Fruit fly (Drosophila melanogaster) whole organism, embryonic: ENCODE measurements around the gene Naa20A.

ENCODE experiments used
- Atf3 ChIP-seq: fragments of 200-800 bp; sonication (Bioruptor generic); optimal IDR thresholded peaks from 3 replicates; lab custom pipeline; 2016; ENCODE audit warnings: missing biosample characterization, missing genetic modification characterization
- Awh ChIP-seq: fragments of 200-800 bp; sonication (Bioruptor generic); IDR thresholded peaks from 2 replicates; pipeline ENCODE4, ENCODE4 v1.3.6; 2022; ENCODE audit warnings: missing biosample characterization, missing genetic modification characterization
- Bgb ChIP-seq: fragments of 200-800 bp; sonication (Bioruptor generic); IDR thresholded peaks from 2 replicates; pipeline ENCODE4 v1.3.6; 2022; ENCODE audit warnings: missing biosample characterization, missing genetic modification characterization; ENCODE audit not compliant: partially characterized antibody
- BtbVII ChIP-seq: fragments of 200-800 bp; sonication (Bioruptor generic); optimal IDR thresholded peaks from 3 replicates; lab custom pipeline; 2017; ENCODE audit warnings: missing biosample characterization, mild to moderate bottlenecking, missing genetic modification characterization
- CG11085 ChIP-seq: fragments of 200-800 bp; sonication (Bioruptor generic); IDR thresholded peaks from 2 replicates; pipeline ENCODE4 v1.3.6; 2022; ENCODE audit warnings: missing biosample characterization, missing genetic modification characterization
- CG12155 ChIP-seq: fragments of 200-800 bp; sonication (Bioruptor generic); optimal IDR thresholded peaks from 3 replicates; lab custom pipeline; 2016; ENCODE audit warnings: missing biosample characterization, missing genetic modification characterization
- CG12391 ChIP-seq: fragments of 200-800 bp; sonication (Bioruptor generic); optimal IDR thresholded peaks from 3 replicates; lab custom pipeline; 2018; ENCODE audit warnings: missing biosample characterization, mild to moderate bottlenecking, missing genetic modification characterization, moderate library complexity
- CG13287 ChIP-seq: fragments of 200-800 bp; sonication (Bioruptor generic); IDR thresholded peaks from 2 replicates; pipeline ENCODE4 v1.3.6; 2022; ENCODE audit warnings: missing biosample characterization, missing genetic modification characterization; ENCODE audit not compliant: partially characterized antibody
- CG16813 ChIP-seq: fragments of 200-800 bp; sonication (Bioruptor generic); IDR thresholded peaks from 3 replicates; pipeline ENCODE4 v1.3.6; 2022; ENCODE audit warnings: missing biosample characterization, missing genetic modification characterization; ENCODE audit not compliant: partially characterized antibody
- CG17328 ChIP-seq: fragments of 200-800 bp; sonication (Bioruptor generic); IDR thresholded peaks from 2 replicates; pipeline ENCODE4 v1.3.6; 2022; ENCODE audit warnings: missing biosample characterization, missing genetic modification characterization
- CG17912 ChIP-seq: fragments of 200-800 bp; sonication (Bioruptor generic); optimal IDR thresholded peaks from 2 replicates; lab custom pipeline; 2018; ENCODE audit warnings: missing biosample characterization, mild to moderate bottlenecking, missing genetic modification characterization
- CG31441 ChIP-seq: fragments of 200-800 bp; sonication (Bioruptor generic); IDR thresholded peaks from 2 replicates; pipeline ENCODE4 v1.3.6; 2022; ENCODE audit warnings: missing biosample characterization, missing genetic modification characterization
- CG3281 ChIP-seq: fragments of 200-800 bp; sonication (Bioruptor generic); optimal IDR thresholded peaks from 3 replicates; lab custom pipeline; 2017; ENCODE audit warnings: missing biosample characterization, mild to moderate bottlenecking, missing genetic modification characterization
- CG33557 ChIP-seq: fragments of 200-800 bp; sonication (Bioruptor generic); optimal IDR thresholded peaks from 2 replicates; lab custom pipeline; 2019; ENCODE audit warnings: missing biosample characterization, mild to moderate bottlenecking, missing genetic modification characterization, moderate library complexity
- CG3726 ChIP-seq: fragments of 200-800 bp; sonication (Bioruptor generic); IDR thresholded peaks from 3 replicates; pipeline ENCODE4, ENCODE4 v1.3.6; 2022; ENCODE audit warnings: missing biosample characterization, missing genetic modification characterization
- CG3847 ChIP-seq: fragments of 200-800 bp; sonication (Bioruptor generic); IDR thresholded peaks from 2 replicates; pipeline ENCODE4 v1.3.6; 2022; ENCODE audit warnings: missing biosample characterization, missing genetic modification characterization
- CG4282 ChIP-seq: fragments of 200-800 bp; sonication (Bioruptor generic); optimal IDR thresholded peaks from 2 replicates; lab custom pipeline; 2016; ENCODE audit warnings: missing biosample characterization, missing genetic modification characterization
- CG6654 ChIP-seq: fragments of 200-800 bp; sonication (Bioruptor generic); optimal IDR thresholded peaks from 2 replicates; lab custom pipeline; 2017; ENCODE audit warnings: missing biosample characterization, mild to moderate bottlenecking, missing genetic modification characterization
- CG7963 ChIP-seq: fragments of 200-800 bp; sonication (Bioruptor generic); IDR thresholded peaks from 3 replicates; pipeline ENCODE4 v1.3.6; 2022; ENCODE audit warnings: missing biosample characterization, missing genetic modification characterization; ENCODE audit not compliant: partially characterized antibody
- CG9727 ChIP-seq: fragments of 200-800 bp; sonication (Bioruptor generic); optimal IDR thresholded peaks from 3 replicates; lab custom pipeline; 2017; ENCODE audit warnings: missing biosample characterization, mild to moderate bottlenecking, missing genetic modification characterization
- CG9932 ChIP-seq: fragments of 200-800 bp; sonication (Bioruptor generic); IDR thresholded peaks from 2 replicates; pipeline ENCODE4 v1.3.6; 2022; ENCODE audit warnings: missing biosample characterization, missing genetic modification characterization
- Dip2 ChIP-seq: fragments of 200-800 bp; sonication (Bioruptor generic); IDR thresholded peaks from 2 replicates; pipeline ENCODE4 v1.3.6; 2022; ENCODE audit warnings: missing biosample characterization, missing genetic modification characterization
- Gsc ChIP-seq: fragments of 200-800 bp; sonication (Bioruptor generic); IDR thresholded peaks from 2 replicates; pipeline ENCODE4 v1.3.6; 2022; ENCODE audit warnings: missing biosample characterization, missing genetic modification characterization
- H15 ChIP-seq: fragments of 200-800 bp; sonication (Bioruptor generic); IDR thresholded peaks from 3 replicates; pipeline ENCODE4 v1.3.6; 2022; ENCODE audit warnings: missing biosample characterization, missing genetic modification characterization
- H2.0 ChIP-seq: fragments of 200-800 bp; sonication (Bioruptor generic); IDR thresholded peaks from 2 replicates; pipeline ENCODE4 v1.3.6; 2022; ENCODE audit warnings: missing biosample characterization, missing genetic modification characterization
- Hr39 ChIP-seq: fragments of >200 bp; optimal IDR thresholded peaks from 2 replicates; lab custom pipeline; 2017
- Hr51 ChIP-seq, 2 experiments: fragments of 200-800 bp; sonication (Bioruptor generic); optimal IDR thresholded peaks; 2 replicates in 1 of 2; 3 replicates in 1 of 2; lab custom pipeline; 2016 to 2018; ENCODE audit warnings: missing biosample characterization in 2 of 2, missing genetic modification characterization in 2 of 2, mild to moderate bottlenecking in 1 of 2, moderate library complexity in 1 of 2
- Nf-YC ChIP-seq: fragments of 200-800 bp; optimal IDR thresholded peaks from 3 replicates; lab custom pipeline; 2019; ENCODE audit warnings: missing biosample characterization, mild to moderate bottlenecking, missing genetic modification characterization, moderate library complexity
- PHDP ChIP-seq: fragments of 200-800 bp; sonication (Bioruptor generic); optimal IDR thresholded peaks from 3 replicates; lab custom pipeline; 2018; ENCODE audit warnings: missing biosample characterization, mild to moderate bottlenecking, missing genetic modification characterization, moderate library complexity
- Sin3A ChIP-seq: fragments of >200 bp; optimal IDR thresholded peaks from 2 replicates; lab custom pipeline; 2018
- YL-1 ChIP-seq: fragments of 200-800 bp; sonication (Bioruptor generic); optimal IDR thresholded peaks from 3 replicates; lab custom pipeline; 2017; ENCODE audit warnings: missing biosample characterization, mild to moderate bottlenecking, missing genetic modification characterization
- ash1 ChIP-seq: fragments of 200-800 bp; sonication (Bioruptor generic); optimal IDR thresholded peaks from 2 replicates; lab custom pipeline; 2018; ENCODE audit warnings: missing biosample characterization, mild to moderate bottlenecking, missing genetic modification characterization
- bigmax ChIP-seq: fragments of 200-800 bp; sonication (Bioruptor generic); optimal IDR thresholded peaks from 2 replicates; lab custom pipeline; 2018; ENCODE audit warnings: missing biosample characterization, mild to moderate bottlenecking, missing genetic modification characterization
- bowl ChIP-seq: fragments of 200-800 bp; sonication (Bioruptor generic); IDR thresholded peaks from 2 replicates; pipeline ENCODE4 v1.3.6; 2022; ENCODE audit warnings: missing biosample characterization, missing genetic modification characterization
- br ChIP-seq: fragments of >200 bp; optimal IDR thresholded peaks from 2 replicates; lab custom pipeline; 2017
- crp ChIP-seq, 2 experiments: fragments of 200-800 bp; sonication (Bioruptor generic); optimal IDR thresholded peaks; 2 replicates in 1 of 2; 3 replicates in 1 of 2; lab custom pipeline; 2017; ENCODE audit warnings: missing biosample characterization in 2 of 2, missing genetic modification characterization in 2 of 2, mild to moderate bottlenecking in 1 of 2, moderate library complexity in 1 of 2
- fru ChIP-seq: fragments of >200 bp; optimal IDR thresholded peaks from 2 replicates; lab custom pipeline; 2017
- kah ChIP-seq: fragments of 200-800 bp; sonication (Bioruptor generic); optimal IDR thresholded peaks from 2 replicates; lab custom pipeline; 2018; ENCODE audit warnings: missing biosample characterization, mild to moderate bottlenecking, missing genetic modification characterization
- klu ChIP-seq: fragments of 200-800 bp; sonication (Bioruptor generic); IDR thresholded peaks from 2 replicates; pipeline ENCODE4 v1.3.6; 2022; ENCODE audit warnings: missing biosample characterization, missing genetic modification characterization
- odd ChIP-seq: fragments of 200-800 bp; sonication (Bioruptor generic); optimal IDR thresholded peaks from 2 replicates; lab custom pipeline; 2017; ENCODE audit warnings: missing biosample characterization, mild to moderate bottlenecking, missing genetic modification characterization
- pita ChIP-seq: fragments of 200-800 bp; sonication (Bioruptor generic); optimal IDR thresholded peaks from 2 replicates; lab custom pipeline; 2017; ENCODE audit warnings: missing biosample characterization, mild to moderate bottlenecking, missing genetic modification characterization
- psq ChIP-seq: fragments of 200-800 bp; sonication (Bioruptor generic); optimal IDR thresholded peaks from 2 replicates; lab custom pipeline; 2017; ENCODE audit warnings: missing biosample characterization, missing genetic modification characterization
- repo ChIP-seq: fragments of 200-800 bp; sonication (Bioruptor generic); optimal IDR thresholded peaks from 2 replicates; lab custom pipeline; 2016; ENCODE audit warnings: missing biosample characterization, missing genetic modification characterization
- ro ChIP-seq: fragments of 200-800 bp; sonication (Bioruptor generic); IDR thresholded peaks from 2 replicates; pipeline ENCODE4 v1.3.6; 2022; ENCODE audit warnings: missing biosample characterization, missing genetic modification characterization
- schlank ChIP-seq: fragments of 200-800 bp; sonication (Bioruptor generic); optimal IDR thresholded peaks from 2 replicates; lab custom pipeline; 2018; ENCODE audit warnings: missing biosample characterization, mild to moderate bottlenecking, missing genetic modification characterization
- so ChIP-seq: fragments of 200-800 bp; sonication (Bioruptor generic); IDR thresholded peaks from 3 replicates; pipeline ENCODE4 v1.3.6; 2022; ENCODE audit warnings: missing biosample characterization, missing genetic modification characterization
- tin ChIP-seq: fragments of 200-800 bp; sonication (Bioruptor generic); optimal IDR thresholded peaks from 3 replicates; lab custom pipeline; 2016; ENCODE audit warnings: missing biosample characterization, missing genetic modification characterization
- tna ChIP-seq: fragments of 200-800 bp; sonication (Bioruptor generic); IDR thresholded peaks from 2 replicates; pipeline ENCODE4 v1.3.6; 2022; ENCODE audit warnings: missing biosample characterization, missing genetic modification characterization; ENCODE audit not compliant: partially characterized antibody
- toy ChIP-seq: fragments of 200-800 bp; sonication (Bioruptor generic); IDR thresholded peaks from 2 replicates; pipeline ENCODE4 v1.3.6; 2022; ENCODE audit warnings: missing biosample characterization, missing genetic modification characterization
- trh ChIP-seq: fragments of 200-800 bp; sonication (Bioruptor generic); optimal IDR thresholded peaks from 2 replicates; lab custom pipeline; 2016; ENCODE audit warnings: missing biosample characterization, missing genetic modification characterization
- unpg ChIP-seq: fragments of 200-800 bp; sonication (Bioruptor generic); optimal IDR thresholded peaks from 3 replicates; lab custom pipeline; 2018; ENCODE audit warnings: missing biosample characterization, mild to moderate bottlenecking, missing genetic modification characterization, moderate library complexity
- z ChIP-seq: fragments of 200-800 bp; sonication (Bioruptor generic); IDR thresholded peaks from 3 replicates; pipeline ENCODE4 v1.3.6; 2022; ENCODE audit warnings: missing biosample characterization, missing genetic modification characterization
- zen ChIP-seq: fragments of 200-800 bp; sonication (Bioruptor generic); optimal IDR thresholded peaks from 3 replicates; lab custom pipeline; 2018; ENCODE audit warnings: missing biosample characterization, mild to moderate bottlenecking, missing genetic modification characterization, moderate library complexity

Naa20A gene

DNA sequence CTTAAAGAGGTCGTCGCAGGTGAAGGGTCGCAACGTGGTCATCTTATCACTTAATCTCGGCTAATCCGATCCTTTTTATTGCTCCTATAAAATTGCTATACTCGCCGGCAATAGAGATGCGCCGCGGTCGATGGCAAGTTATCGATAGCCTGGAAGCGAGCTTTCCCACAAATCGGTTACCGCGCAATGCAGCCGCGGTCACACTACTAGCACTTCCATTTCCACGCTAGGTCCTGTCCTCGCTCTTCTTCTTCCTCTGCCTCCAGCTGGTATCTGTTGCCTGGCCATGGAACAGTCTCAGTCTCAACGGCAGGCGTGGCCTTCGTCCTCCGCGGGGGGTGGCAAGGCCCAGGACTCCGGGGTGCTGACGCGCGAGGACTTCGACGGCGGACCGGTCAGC is at the start of gene Naa20A, which contains the start of gene MKP-4 (continued):
- TF ChIP-seq Bgb (GFP tag; lab: Robert Waterston, UW) = peak; percentile 77; the same call in 1 of the 2 replicates
- TF ChIP-seq toy = no peak
- no peak for TF ChIP-seq CG17912 (GFP tag; lab: Kevin White, UChicago)
- TF ChIP-seq bigmax = no peak
- no peak for TF ChIP-seq so (GFP tag; lab: Robert Waterston, UW)
- TF ChIP-seq CG17328 (GFP tag; lab: Robert Waterston, UW) = no peak
- no peak for TF ChIP-seq CG3847 (GFP tag; lab: Robert Waterston, UW)
- TF ChIP-seq repo (GFP tag; lab: Kevin White, UChicago) = no peak
- peak; percentile 60 for TF ChIP-seq tna (GFP tag; lab: Robert Waterston, UW)
- TF ChIP-seq odd (GFP tag; lab: Kevin White, UChicago) = no peak
- no peak for TF ChIP-seq H2.0 (GFP tag; lab: Robert Waterston, UW)
- TF ChIP-seq CG11085 (GFP tag; lab: Robert Waterston, UW) = no peak
- TF ChIP-seq unpg (GFP tag; lab: Kevin White, UChicago) = no peak
- no peak for TF ChIP-seq bowl
- no peak for TF ChIP-seq ash1 (GFP tag; lab: Kevin White, UChicago)
- peak; percentile 82 for TF ChIP-seq CG13287 (GFP tag; lab: Robert Waterston, UW)
- TF ChIP-seq Nf-YC (tag; lab: Kevin White, UChicago) = no peak
- TF ChIP-seq z = no peak
- no peak for TF ChIP-seq CG12391 (tag; lab: Kevin White, UChicago)
- TF ChIP-seq klu = no peak
- TF ChIP-seq Sin3A (lab: Kevin White, UChicago) = no peak
- TF ChIP-seq Awh (GFP tag; lab: Robert Waterston, UW) = no peak
- no peak for TF ChIP-seq schlank
- TF ChIP-seq kah (GFP tag; lab: Kevin White, UChicago) = no peak
- TF ChIP-seq CG9727 = no peak
- TF ChIP-seq PHDP (tag; lab: Kevin White, UChicago) = no peak
- TF ChIP-seq CG7963 (GFP tag; lab: Robert Waterston, UW) = no peak
- peak; percentile 31 for TF ChIP-seq YL-1 (GFP tag; lab: Kevin White, UChicago)
- no peak for TF ChIP-seq zen (tag; lab: Kevin White, UChicago)
- no peak for TF ChIP-seq CG3726 (GFP tag; lab: Robert Waterston, UW)
- no peak for TF ChIP-seq Atf3 (GFP tag; lab: Kevin White, UChicago)
- no peak for TF ChIP-seq tin (GFP tag; lab: Kevin White, UChicago)
- no peak for TF ChIP-seq br (lab: Kevin White, UChicago)
- TF ChIP-seq ro = no peak
- TF ChIP-seq pita = no peak
- TF ChIP-seq fru (lab: Kevin White, UChicago) = no peak
- peak; percentile 68 for TF ChIP-seq CG16813 (GFP tag; lab: Robert Waterston, UW)
- no peak for TF ChIP-seq CG33557 (GFP tag; lab: Kevin White, UChicago)
- no peak for TF ChIP-seq Dip2 (GFP tag; lab: Robert Waterston, UW)
- TF ChIP-seq psq (GFP tag; lab: Kevin White, UChicago) = no peak
- TF ChIP-seq crp (GFP tag; optimal IDR thresholded peaks at IDR 0.05; lab: Kevin White, UChicago) = peak in 1 of 2 experiments; percentile 69
- TF ChIP-seq CG3281 = no peak
- TF ChIP-seq BtbVII (GFP tag; lab: Kevin White, UChicago) = no peak
- TF ChIP-seq CG6654 (GFP tag; lab: Kevin White, UChicago) = no peak
- no peak for TF ChIP-seq H15 (GFP tag; lab: Robert Waterston, UW)
- no peak for TF ChIP-seq Hr39 (lab: Kevin White, UChicago)
- TF ChIP-seq trh (GFP tag; lab: Kevin White, UChicago) = no peak
- TF ChIP-seq CG4282 = no peak
- TF ChIP-seq Hr51 (GFP tag; optimal IDR thresholded peaks at IDR 0.05; lab: Kevin White, UChicago) = no peak
- TF ChIP-seq Gsc (GFP tag; lab: Robert Waterston, UW) = no peak
- no peak for TF ChIP-seq CG31441 (GFP tag; lab: Robert Waterston, UW)
- peak; percentile 35; the same call in 1 of the 2 replicates for TF ChIP-seq CG9932
- no peak for TF ChIP-seq CG12155 (GFP tag; lab: Kevin White, UChicago)
